Worm (Caenorhabditis elegans) whole organism, mixed stage, embryonic: ENCODE measurements around the gene srh-82.

Experiments used
- ceh-43 ChIP-seq: fragments of 200-800 bp; sonication (Bioruptor generic); optimal IDR thresholded peaks from 2 replicates; lab custom pipeline; 2018; ENCODE audit warnings: mild to moderate bottlenecking, missing genetic modification characterization, moderate library complexity, missing compliant biosample characterization
- lin-13 ChIP-seq: fragments of 150-350 bp; optimal IDR thresholded peaks from 2 replicates; lab custom pipeline; 2014; ENCODE audit warnings: missing biosample characterization, missing genetic modification characterization
- mep-1 ChIP-seq: fragments of 150-350 bp; optimal IDR thresholded peaks from 2 replicates; lab custom pipeline; 2017; ENCODE audit warnings: missing biosample characterization, missing genetic modification reagents, missing genetic modification characterization, inconsistent platforms
- nhr-2 ChIP-seq: fragments of 150-350 bp; optimal IDR thresholded peaks from 2 replicates; lab custom pipeline; 2014; ENCODE audit warnings: missing biosample characterization, missing genetic modification characterization
- nhr-28 ChIP-seq: fragments of 150-350 bp; optimal IDR thresholded peaks from 2 replicates; lab custom pipeline; 2014; ENCODE audit warnings: missing biosample characterization, missing genetic modification characterization
- snpc-4 ChIP-seq: fragments of 150-350 bp; optimal IDR thresholded peaks from 2 replicates; lab custom pipeline; 2014; ENCODE audit warnings: missing biosample characterization, missing genetic modification characterization

DNA sequence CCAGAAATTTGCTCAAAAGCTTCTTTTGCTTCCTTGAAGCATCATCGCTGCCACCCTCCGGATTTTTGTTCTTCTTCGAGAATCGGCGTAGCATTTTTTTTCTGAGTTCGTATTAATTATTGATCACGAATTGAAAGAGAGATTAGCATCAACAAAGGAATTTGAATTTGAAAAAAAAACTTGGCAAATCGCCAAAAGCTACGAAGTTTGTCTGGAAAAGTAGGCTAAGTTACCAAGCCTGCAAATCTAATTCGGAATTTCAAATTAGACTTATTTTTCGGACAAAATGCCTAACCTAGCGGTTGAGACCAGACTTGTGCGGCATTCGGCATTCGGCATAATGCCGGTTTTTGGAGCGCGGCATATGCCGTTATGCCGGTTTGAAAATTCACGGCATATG, 27.2 kb downstream of the srh-82 start, which contains the start of gene cfap-36:
- no peak for TF ChIP-seq ceh-43 (GFP tag; lab: Kevin White, UChicago)
- no peak for TF ChIP-seq snpc-4 (tag; lab: Kevin White, UChicago)
- TF ChIP-seq lin-13 (tag; lab: Kevin White, UChicago) = no peak
- no peak for TF ChIP-seq nhr-2 (tag; lab: Kevin White, UChicago)
- no peak for TF ChIP-seq nhr-28 (tag; lab: Kevin White, UChicago)
- no peak for TF ChIP-seq mep-1 (tag; lab: Kevin White, UChicago)
